Worm (Caenorhabditis elegans): ENCODE measurements around the gene spe-51.

DNA sequence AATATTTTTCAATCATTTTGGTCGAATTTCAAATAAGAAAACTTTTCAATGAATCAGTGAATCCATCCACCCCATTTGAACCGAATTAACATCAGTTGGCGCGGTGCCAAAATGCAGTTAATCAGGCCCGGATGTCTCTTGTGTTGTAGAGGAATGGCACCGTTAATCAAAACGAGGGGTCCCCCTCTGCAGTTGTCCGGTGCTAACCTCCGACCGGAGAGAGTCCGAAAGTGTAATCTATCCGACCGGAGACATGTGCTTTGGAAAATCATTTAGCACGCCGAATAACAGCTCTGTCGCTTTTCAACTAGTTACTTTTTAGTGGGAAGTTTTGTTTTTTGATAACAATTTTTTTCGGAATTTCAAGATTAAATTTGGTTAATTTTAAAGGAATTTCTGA, 47.3 kb upstream of the spe-51 start:
- TF ChIP-seq mdl-1 (tag; optimal IDR thresholded peaks at IDR 0.05) (no peak), nhr-237 (tag; optimal IDR thresholded peaks at IDR 0.05) (no peak), fos-1 (tag; optimal IDR thresholded peaks at IDR 0.05) (no peak), lin-39 (tag; optimal IDR thresholded peaks at IDR 0.05) (no peak), snpc-4 (tag; optimal IDR thresholded peaks at IDR 0.05) (no peak), zag-1 (tag; optimal IDR thresholded peaks at IDR 0.05) (no peak), R02D3.7 (tag; optimal IDR thresholded peaks at IDR 0.05) (no peak), ztf-11 (tag; optimal IDR thresholded peaks at IDR 0.05) (no peak), unc-62 (GFP tag; optimal IDR thresholded peaks at IDR 0.05) (no peak), ceh-16 (tag; optimal IDR thresholded peaks at IDR 0.05) (no peak), nhr-25 (tag; optimal IDR thresholded peaks at IDR 0.05) (no peak), nhr-12 (tag; optimal IDR thresholded peaks at IDR 0.05) (no peak), sea-2 (GFP tag; optimal IDR thresholded peaks at IDR 0.05) (no peak)
